Worm (Caenorhabditis elegans): ENCODE results near the gene F20C5.6.

The F20C5.6 gene

ce11 chrIV:8786654-8787053 is 13.6 kb upstream of the F20C5.6 start, which contains the start of gene C33D9.8:
C33D9.8 (minus strand) TSS chrIV:8786752.
- TF ChIP-seq unc-39 (tag; optimal IDR thresholded peaks at IDR 0.05) = no peak
- no peak for TF ChIP-seq nhr-23 (tag; optimal IDR thresholded peaks at IDR 0.05)
- TF ChIP-seq C34F6.9 (tag; optimal IDR thresholded peaks at IDR 0.05) = peak; percentile 40
- TF ChIP-seq sma-9 (GFP tag; optimal IDR thresholded peaks at IDR 0.05) = no peak
- no peak for TF ChIP-seq sma-9 (tag; optimal IDR thresholded peaks at IDR 0.05)
- TF ChIP-seq unc-55 (GFP tag; optimal IDR thresholded peaks at IDR 0.05) = peak; percentile 60
- no peak for TF ChIP-seq Y55F3AM.14 (GFP tag; optimal IDR thresholded peaks at IDR 0.05)
- TF ChIP-seq egl-27 (tag; optimal IDR thresholded peaks at IDR 0.05) = no peak
- no peak for TF ChIP-seq nhr-129 (tag; optimal IDR thresholded peaks at IDR 0.05)
- TF ChIP-seq peb-1 (tag; optimal IDR thresholded peaks at IDR 0.05) = no peak
- no peak for TF ChIP-seq ama-1 (optimal IDR thresholded peaks at IDR 0.05)
- no peak for TF ChIP-seq nhr-25 (tag; optimal IDR thresholded peaks at IDR 0.05)
- TF ChIP-seq elt-3 (tag; optimal IDR thresholded peaks at IDR 0.05) = no peak
- no peak for TF ChIP-seq ztf-4 (tag; optimal IDR thresholded peaks at IDR 0.05)
- no peak for TF ChIP-seq mdl-1 (tag; optimal IDR thresholded peaks at IDR 0.05)
- TF ChIP-seq nhr-11 (tag; optimal IDR thresholded peaks at IDR 0.05) = no peak
- TF ChIP-seq ztf-1 (GFP tag; conservative IDR thresholded peaks at IDR 0.05) = no peak
- no peak for TF ChIP-seq lin-13 (GFP tag; optimal IDR thresholded peaks at IDR 0.05)
- no peak for TF ChIP-seq unc-62 (GFP tag; optimal IDR thresholded peaks at IDR 0.05)
- TF ChIP-seq gmeb-1 (tag; optimal IDR thresholded peaks at IDR 0.05) = no peak
- no peak for TF ChIP-seq mab-5 (tag; optimal IDR thresholded peaks at IDR 0.05)
- peak in 1 of 2 experiments; percentile 30 for TF ChIP-seq lsy-2 (tag; optimal IDR thresholded peaks at IDR 0.05)

DNA sequence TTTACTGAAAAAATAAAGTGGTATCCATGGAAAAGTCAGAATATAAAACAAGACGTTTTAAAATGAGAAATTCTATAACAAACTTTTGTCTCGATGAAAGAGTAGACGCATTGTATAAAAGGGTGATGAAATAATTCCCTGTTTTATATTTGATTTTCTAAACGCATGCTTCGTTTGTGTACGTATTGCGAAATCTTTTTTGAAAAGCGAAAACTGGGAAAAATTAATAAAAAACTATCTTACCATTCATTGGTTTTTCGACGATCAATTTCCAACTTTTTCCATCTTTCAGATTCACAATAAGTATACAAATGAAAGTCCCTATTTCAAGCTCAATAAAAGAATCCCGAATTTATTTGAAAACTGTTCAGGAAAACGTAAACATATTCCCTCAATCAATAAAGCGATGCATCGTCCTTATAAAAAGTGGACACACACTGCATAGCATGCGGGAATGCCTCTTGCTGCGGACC is 11.9 kb upstream of the F20C5.6 start, which contains the start of gene C33D9.13:
Gene C33D9.13 (minus strand): TSS at position 423 of the 473 bp plus-strand sequence.
- TF ChIP-seq C34F6.9 (tag; optimal IDR thresholded peaks at IDR 0.05) (peak; percentile 24), unc-55 (GFP tag; optimal IDR thresholded peaks at IDR 0.05) (peak; percentile 48), nhr-21 (tag; optimal IDR thresholded peaks at IDR 0.05) (no peak)

DNA sequence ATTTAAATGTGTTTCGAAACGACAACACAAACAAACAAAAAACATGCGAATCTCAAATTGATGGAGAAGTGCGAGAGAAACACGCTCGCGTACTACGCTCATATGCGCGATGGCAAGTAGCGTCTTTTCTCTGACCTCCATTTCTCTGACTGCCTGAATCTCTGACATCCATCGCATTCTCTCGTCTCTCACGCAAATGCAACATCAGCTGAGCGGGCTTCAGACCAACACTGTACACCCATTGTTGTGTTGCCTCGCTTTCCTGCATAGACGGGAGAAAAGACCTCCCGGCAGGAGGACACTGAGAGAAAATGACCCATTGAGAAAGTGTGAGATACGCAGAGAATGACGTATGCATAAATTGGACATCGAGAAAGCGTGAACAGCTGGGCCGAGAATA is 9.2 kb upstream of the F20C5.6 start:
- peak; percentile 90 for TF ChIP-seq fos-1 (tag; optimal IDR thresholded peaks at IDR 0.05)
- peak in 1 of 2 experiments; percentile 66 for TF ChIP-seq lsy-2 (tag; optimal IDR thresholded peaks at IDR 0.05)
- peak; percentile 88 for TF ChIP-seq C34F6.9 (tag; optimal IDR thresholded peaks at IDR 0.05)
- TF ChIP-seq egl-27 (tag; optimal IDR thresholded peaks at IDR 0.05) = peak; percentile 84
- TF ChIP-seq mbf-1 (tag; optimal IDR thresholded peaks at IDR 0.05) = no peak
- no peak for TF ChIP-seq nhr-77 (tag; optimal IDR thresholded peaks at IDR 0.05)
- TF ChIP-seq snpc-4 (tag; optimal IDR thresholded peaks at IDR 0.05) = peak; percentile 51
- TF ChIP-seq unc-55 (GFP tag; optimal IDR thresholded peaks at IDR 0.05) = peak; percentile 45
- peak; percentile 46 for TF ChIP-seq nhr-6 (tag; optimal IDR thresholded peaks at IDR 0.05)
- TF ChIP-seq nhr-21 (tag; optimal IDR thresholded peaks at IDR 0.05) = peak; percentile 68
- TF ChIP-seq sem-4 (tag; optimal IDR thresholded peaks at IDR 0.05) = peak; percentile 27
- TF ChIP-seq sma-3 (GFP tag; optimal IDR thresholded peaks at IDR 0.05) = peak; percentile 57
- TF ChIP-seq nhr-129 (tag; optimal IDR thresholded peaks at IDR 0.05) = peak; percentile 96
- TF ChIP-seq mab-5 (tag; optimal IDR thresholded peaks at IDR 0.05) = peak; percentile 9
- peak; percentile 41 for TF ChIP-seq ceh-16 (tag; optimal IDR thresholded peaks at IDR 0.05)
- TF ChIP-seq F13H6.1 (tag; optimal IDR thresholded peaks at IDR 0.05) = peak; percentile 85
- TF ChIP-seq blmp-1 (tag; optimal IDR thresholded peaks at IDR 0.05; ENCODE audit: insufficient read depth) = peak; percentile 52
- peak; percentile 94 for TF ChIP-seq nhr-25 (tag; optimal IDR thresholded peaks at IDR 0.05)
- no peak for TF ChIP-seq nhr-10 (tag; optimal IDR thresholded peaks at IDR 0.05)
- no peak for TF ChIP-seq unc-39 (tag; optimal IDR thresholded peaks at IDR 0.05)
- peak; percentile 34 for TF ChIP-seq crh-2 (tag; optimal IDR thresholded peaks at IDR 0.05)
- no peak for TF ChIP-seq nhr-12 (tag; optimal IDR thresholded peaks at IDR 0.05)
- no peak for TF ChIP-seq lin-11 (tag; optimal IDR thresholded peaks at IDR 0.05)
- TF ChIP-seq peb-1 (tag; optimal IDR thresholded peaks at IDR 0.05) = peak; percentile 74
- peak in 1 of 2 experiments; percentile 48 for TF ChIP-seq mdl-1 (tag; optimal IDR thresholded peaks at IDR 0.05)
- peak; percentile 70 for TF ChIP-seq gmeb-1 (tag; optimal IDR thresholded peaks at IDR 0.05)
- peak; percentile 73 for TF ChIP-seq sma-9 (GFP tag; optimal IDR thresholded peaks at IDR 0.05)
- no peak for TF ChIP-seq sma-9 (tag; optimal IDR thresholded peaks at IDR 0.05)

DNA sequence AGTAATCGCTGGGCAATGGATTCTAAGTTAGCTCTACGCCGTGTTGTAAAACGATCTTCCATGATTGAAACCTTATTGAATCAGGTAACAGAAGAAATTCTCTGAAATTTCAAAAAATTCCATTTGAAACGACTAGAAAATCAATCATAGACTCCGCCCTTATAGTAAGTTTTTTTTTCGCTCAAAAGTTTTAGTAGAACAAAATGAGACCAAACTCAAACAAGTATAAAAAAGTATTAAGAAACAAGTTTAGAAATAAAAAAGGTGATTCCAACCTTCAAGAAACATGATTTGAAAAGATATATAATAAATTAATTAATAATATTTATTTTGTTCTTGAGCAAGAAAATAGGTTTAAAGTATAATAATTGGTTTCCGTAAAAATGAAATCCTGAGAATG is 5.0 kb upstream of the F20C5.6 start, which contains the start of gene C33D9.6:
Gene C33D9.6 (minus strand): TSS at position 101 of the 400 bp plus-strand sequence.
- TF ChIP-seq skn-1 (tag; optimal IDR thresholded peaks at IDR 0.05) (no peak), unc-62 (GFP tag; optimal IDR thresholded peaks at IDR 0.05) (no peak), aly-2 (tag; optimal IDR thresholded peaks at IDR 0.05) (no peak), ztf-1 (GFP tag; conservative IDR thresholded peaks at IDR 0.05) (no peak), snpc-4 (tag; optimal IDR thresholded peaks at IDR 0.05) (no peak), nhr-21 (tag; optimal IDR thresholded peaks at IDR 0.05) (no peak), nhr-6 (tag; optimal IDR thresholded peaks at IDR 0.05) (no peak), ZK546.5 (tag; optimal IDR thresholded peaks at IDR 0.05) (no peak), crh-2 (tag; optimal IDR thresholded peaks at IDR 0.05) (no peak), F13H6.1 (tag; optimal IDR thresholded peaks at IDR 0.05) (no peak), ztf-4 (tag; optimal IDR thresholded peaks at IDR 0.05) (no peak)
